Fruit fly (Drosophila melanogaster) whole organism, embryonic: Measurements from ENCODE around the gene hfp.

Experiments used
- Aef1 ChIP-seq: fragments of 200-800 bp; sonication (Bioruptor generic); IDR thresholded peaks from 3 replicates; pipeline ENCODE4 v1.3.6; 2022; ENCODE audit warnings: missing biosample characterization, missing genetic modification characterization
- CG1024 ChIP-seq: fragments of 200-800 bp; sonication (Bioruptor generic); IDR thresholded peaks from 2 replicates; pipeline ENCODE4 v1.3.6; 2022; ENCODE audit warnings: missing biosample characterization, missing genetic modification characterization
- CG10274 ChIP-seq: fragments of 200-800 bp; sonication (Bioruptor generic); optimal IDR thresholded peaks from 3 replicates; lab custom pipeline; 2017; ENCODE audit warnings: missing biosample characterization, mild to moderate bottlenecking, missing genetic modification characterization
- CG14667 ChIP-seq: fragments of 200-800 bp; sonication (Bioruptor generic); IDR thresholded peaks from 2 replicates; pipeline ENCODE4 v1.3.6; 2022; ENCODE audit warnings: missing biosample characterization, missing genetic modification characterization
- CG15269 ChIP-seq: fragments of 200-800 bp; sonication (Bioruptor generic); optimal IDR thresholded peaks from 2 replicates; lab custom pipeline; 2018; ENCODE audit warnings: missing biosample characterization, mild to moderate bottlenecking, missing genetic modification characterization, moderate library complexity
- CG1603 ChIP-seq: fragments of 200-800 bp; sonication (Bioruptor generic); optimal IDR thresholded peaks from 2 replicates; lab custom pipeline; 2019; ENCODE audit warnings: missing biosample characterization, mild to moderate bottlenecking, missing genetic modification characterization, moderate library complexity
- CG17328 ChIP-seq: fragments of 200-800 bp; sonication (Bioruptor generic); IDR thresholded peaks from 2 replicates; pipeline ENCODE4 v1.3.6; 2022; ENCODE audit warnings: missing biosample characterization, missing genetic modification characterization
- CG17568 ChIP-seq: fragments of 200-800 bp; sonication (Bioruptor generic); optimal IDR thresholded peaks from 2 replicates; lab custom pipeline; 2018; ENCODE audit warnings: missing biosample characterization, mild to moderate bottlenecking, missing genetic modification characterization, moderate library complexity
- CG18599 ChIP-seq: fragments of 200-800 bp; sonication (Bioruptor generic); optimal IDR thresholded peaks from 3 replicates; lab custom pipeline; 2017; ENCODE audit warnings: missing biosample characterization, missing genetic modification characterization, mild to moderate bottlenecking, moderate library complexity, missing genetic modification reagents
- CG2120 ChIP-seq: fragments of 200-800 bp; sonication (Bioruptor generic); optimal IDR thresholded peaks from 3 replicates; lab custom pipeline; 2016; ENCODE audit warnings: missing biosample characterization, missing genetic modification characterization
- CG31441 ChIP-seq: fragments of 200-800 bp; sonication (Bioruptor generic); IDR thresholded peaks from 2 replicates; pipeline ENCODE4 v1.3.6; 2022; ENCODE audit warnings: missing biosample characterization, missing genetic modification characterization
- CG34224 ChIP-seq: fragments of 200-800 bp; sonication (Bioruptor generic); IDR thresholded peaks from 3 replicates; pipeline ENCODE4 v1.3.6; 2022; ENCODE audit warnings: missing biosample characterization, missing genetic modification characterization; ENCODE audit not compliant: partially characterized antibody
- CG3847 ChIP-seq: fragments of 200-800 bp; sonication (Bioruptor generic); IDR thresholded peaks from 2 replicates; pipeline ENCODE4 v1.3.6; 2022; ENCODE audit warnings: missing biosample characterization, missing genetic modification characterization
- CG4617 ChIP-seq: fragments of 200-800 bp; sonication (Bioruptor generic); optimal IDR thresholded peaks from 3 replicates; lab custom pipeline; 2016; ENCODE audit warnings: missing biosample characterization, missing genetic modification characterization, borderline replicate concordance
- CG5180 ChIP-seq: fragments of 200-800 bp; sonication (Bioruptor generic); optimal IDR thresholded peaks from 3 replicates; lab custom pipeline; 2017; ENCODE audit warnings: missing biosample characterization, missing genetic modification characterization, mild to moderate bottlenecking, moderate library complexity, missing genetic modification reagents
- CG6654 ChIP-seq: fragments of 200-800 bp; sonication (Bioruptor generic); optimal IDR thresholded peaks from 2 replicates; lab custom pipeline; 2017; ENCODE audit warnings: missing biosample characterization, mild to moderate bottlenecking, missing genetic modification characterization
- CG7963 ChIP-seq: fragments of 200-800 bp; sonication (Bioruptor generic); IDR thresholded peaks from 3 replicates; pipeline ENCODE4 v1.3.6; 2022; ENCODE audit warnings: missing biosample characterization, missing genetic modification characterization; ENCODE audit not compliant: partially characterized antibody
- CTCF ChIP-seq: fragments of 200-800 bp; sonication (Bioruptor generic); optimal IDR thresholded peaks from 2 replicates; lab custom pipeline; 2017; ENCODE audit warnings: missing biosample characterization, mild to moderate bottlenecking, missing genetic modification characterization, moderate library complexity
- D ChIP-seq, 2 experiments: fragments of 200-800 bp in 1 of 2; fragments of >200 bp in 1 of 2; sonication (Bioruptor generic) in 1 of 2; optimal IDR thresholded peaks; 2 replicates in 1 of 2; 3 replicates in 1 of 2; lab custom pipeline; 2017; ENCODE audit warnings: mild to moderate bottlenecking in 1 of 2, missing biosample characterization in 1 of 2, missing genetic modification characterization in 1 of 2, missing genetic modification reagents in 1 of 2
- D19A ChIP-seq: fragments of 200-800 bp; optimal IDR thresholded peaks from 3 replicates; lab custom pipeline; 2019; ENCODE audit warnings: missing biosample characterization, mild to moderate bottlenecking, missing genetic modification characterization, moderate library complexity
- Doc3 ChIP-seq: fragments of 200-800 bp; sonication (Bioruptor generic); IDR thresholded peaks from 3 replicates; pipeline ENCODE4 v1.3.6; 2022; ENCODE audit warnings: missing biosample characterization, missing genetic modification characterization; ENCODE audit not compliant: partially characterized antibody
- Ets97D ChIP-seq: fragments of 200-800 bp; sonication (Bioruptor generic); optimal IDR thresholded peaks from 3 replicates; lab custom pipeline; 2016; ENCODE audit warnings: missing biosample characterization, missing genetic modification characterization
- Fer3 ChIP-seq: fragments of 200-800 bp; sonication (Bioruptor generic); optimal IDR thresholded peaks from 2 replicates; lab custom pipeline; 2018; ENCODE audit warnings: missing biosample characterization, mild to moderate bottlenecking, missing genetic modification characterization, moderate library complexity
- HLHmδ ChIP-seq: fragments of 200-800 bp; sonication (Bioruptor generic); optimal IDR thresholded peaks from 2 replicates; lab custom pipeline; 2018; ENCODE audit warnings: missing biosample characterization, mild to moderate bottlenecking, missing genetic modification characterization, moderate library complexity
- Kr ChIP-seq: fragments of 200-800 bp; sonication (Bioruptor generic); optimal IDR thresholded peaks from 2 replicates; lab custom pipeline; 2017; ENCODE audit warnings: missing biosample characterization, mild to moderate bottlenecking, missing genetic modification characterization
- Myb ChIP-seq: fragments of 200-800 bp; sonication (Bioruptor generic); optimal IDR thresholded peaks from 2 replicates; lab custom pipeline; 2016; ENCODE audit warnings: missing biosample characterization, missing genetic modification characterization
- Ptx1 ChIP-seq: fragments of 200-800 bp; sonication (Bioruptor generic); IDR thresholded peaks from 2 replicates; pipeline ENCODE4 v1.3.6; 2022; ENCODE audit warnings: missing biosample characterization, missing genetic modification characterization
- Xbp1 ChIP-seq: fragments of 200-800 bp; sonication (Bioruptor generic); optimal IDR thresholded peaks from 3 replicates; lab custom pipeline; 2016; ENCODE audit warnings: missing biosample characterization, mild to moderate bottlenecking, missing genetic modification characterization
- YL-1 ChIP-seq: fragments of 200-800 bp; sonication (Bioruptor generic); optimal IDR thresholded peaks from 3 replicates; lab custom pipeline; 2017; ENCODE audit warnings: missing biosample characterization, mild to moderate bottlenecking, missing genetic modification characterization
- ab ChIP-seq: fragments of 200-800 bp; sonication (Bioruptor generic); optimal IDR thresholded peaks from 2 replicates; lab custom pipeline; 2016; ENCODE audit warnings: missing biosample characterization, missing genetic modification characterization
- ase ChIP-seq: fragments of 200-800 bp; sonication (Bioruptor generic); IDR thresholded peaks from 3 replicates; pipeline ENCODE4 v1.3.6; 2022; ENCODE audit warnings: missing biosample characterization, missing genetic modification characterization
- btn ChIP-seq: fragments of 200-800 bp; sonication (Bioruptor generic); optimal IDR thresholded peaks from 2 replicates; lab custom pipeline; 2016; ENCODE audit warnings: missing biosample characterization, missing genetic modification characterization
- caup ChIP-seq: fragments of 200-800 bp; sonication (Bioruptor generic); optimal IDR thresholded peaks from 3 replicates; lab custom pipeline; 2017; ENCODE audit warnings: missing biosample characterization, mild to moderate bottlenecking, missing genetic modification characterization, moderate library complexity; ENCODE audit not compliant: severe bottlenecking
- crc ChIP-seq: fragments of 200-800 bp; sonication (Bioruptor generic); optimal IDR thresholded peaks from 2 replicates; lab custom pipeline; 2016; ENCODE audit warnings: missing biosample characterization, missing genetic modification characterization
- da ChIP-seq: fragments of 200-800 bp; sonication (Bioruptor generic); optimal IDR thresholded peaks from 2 replicates; lab custom pipeline; 2016; ENCODE audit warnings: missing biosample characterization, missing genetic modification characterization
- ems ChIP-seq: fragments of 200-800 bp; sonication (Bioruptor generic); optimal IDR thresholded peaks from 3 replicates; lab custom pipeline; 2016; ENCODE audit warnings: missing biosample characterization, missing genetic modification characterization
- gt ChIP-seq: fragments of 200-800 bp; sonication (Bioruptor generic); IDR thresholded peaks from 2 replicates; pipeline ENCODE4 v1.3.6; 2022; ENCODE audit warnings: missing biosample characterization, missing genetic modification characterization
- hkb ChIP-seq, 2 experiments: fragments of 200-800 bp in 1 of 2; fragments of >200 bp in 1 of 2; sonication (Bioruptor generic) in 1 of 2; IDR thresholded peaks in 1 of 2; optimal IDR thresholded peaks in 1 of 2; 2 replicates each; pipeline versions ENCODE4 v1.3.6 to Lab custom; 2017 to 2022; ENCODE audit warnings: missing biosample characterization in 1 of 2, missing genetic modification characterization in 1 of 2
- hth ChIP-seq: fragments of >200 bp; optimal IDR thresholded peaks from 2 replicates; lab custom pipeline; 2017; ENCODE audit warnings: inconsistent platforms
- kah ChIP-seq: fragments of 200-800 bp; sonication (Bioruptor generic); optimal IDR thresholded peaks from 2 replicates; lab custom pipeline; 2018; ENCODE audit warnings: missing biosample characterization, mild to moderate bottlenecking, missing genetic modification characterization
- nerfin-2 ChIP-seq: fragments of 200-800 bp; sonication (Bioruptor generic); IDR thresholded peaks from 2 replicates; pipeline ENCODE4 v1.3.6; 2022; ENCODE audit warnings: missing biosample characterization, missing genetic modification characterization; ENCODE audit not compliant: partially characterized antibody
- nom ChIP-seq: fragments of 200-800 bp; sonication (Bioruptor generic); optimal IDR thresholded peaks from 2 replicates; lab custom pipeline; 2017; ENCODE audit warnings: missing biosample characterization, missing genetic modification characterization, mild to moderate bottlenecking, moderate library complexity, missing genetic modification reagents
- ro ChIP-seq: fragments of 200-800 bp; sonication (Bioruptor generic); IDR thresholded peaks from 2 replicates; pipeline ENCODE4 v1.3.6; 2022; ENCODE audit warnings: missing biosample characterization, missing genetic modification characterization
- salm ChIP-seq: fragments of 200-800 bp; sonication (Bioruptor generic); optimal IDR thresholded peaks from 2 replicates; lab custom pipeline; 2018; ENCODE audit warnings: missing biosample characterization, mild to moderate bottlenecking, missing genetic modification characterization
- sim ChIP-seq: fragments of 200-800 bp; sonication (Bioruptor generic); IDR thresholded peaks from 2 replicates; pipeline ENCODE4 v1.3.6; 2022; ENCODE audit warnings: missing biosample characterization, missing genetic modification characterization
- sima ChIP-seq: fragments of 200-800 bp; sonication (Bioruptor generic); optimal IDR thresholded peaks from 2 replicates; lab custom pipeline; 2016; ENCODE audit warnings: missing biosample characterization, missing genetic modification characterization
- stwl ChIP-seq: fragments of 200-800 bp; sonication (Bioruptor generic); optimal IDR thresholded peaks from 3 replicates; lab custom pipeline; 2018; ENCODE audit warnings: missing biosample characterization, mild to moderate bottlenecking, missing genetic modification characterization, moderate library complexity
- wek ChIP-seq: fragments of 200-800 bp; sonication (Bioruptor generic); optimal IDR thresholded peaks from 3 replicates; lab custom pipeline; 2018; ENCODE audit warnings: missing biosample characterization, mild to moderate bottlenecking, missing genetic modification characterization, moderate library complexity

The hfp gene

DNA sequence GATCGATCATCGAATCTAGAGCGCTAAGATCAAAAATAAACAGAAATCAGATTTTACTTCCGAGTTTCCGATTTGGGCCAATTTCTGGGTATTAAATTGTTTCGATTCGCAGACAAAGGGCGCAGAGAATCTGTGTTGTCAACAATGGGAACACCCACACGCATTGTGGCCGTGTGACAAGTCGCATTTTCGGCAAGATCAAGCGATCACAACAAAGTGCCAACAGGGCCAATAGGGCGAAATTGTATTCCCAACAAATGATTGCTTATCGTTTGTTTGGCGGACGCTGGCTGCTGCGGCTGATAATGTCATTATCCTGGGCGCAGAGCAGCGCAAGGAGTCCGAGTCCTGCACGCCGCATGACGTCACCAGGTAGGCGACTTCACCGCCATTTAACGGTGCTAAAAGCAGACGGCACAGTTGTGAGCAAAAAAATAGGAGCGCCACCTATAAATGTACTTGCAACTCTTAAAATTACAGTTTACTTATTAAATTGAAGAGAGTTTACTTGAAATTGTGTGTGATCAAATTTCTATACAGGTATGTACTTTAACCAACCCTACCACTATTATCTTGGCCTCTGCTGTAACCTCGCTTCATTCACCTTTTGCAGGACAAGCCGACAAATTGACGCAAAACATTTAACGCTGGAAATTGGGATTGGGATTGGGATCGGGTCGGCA is 23.3 kb downstream of the hfp start (continued):
- TF ChIP-seq CG5180 (GFP tag; lab: Kevin White, UChicago) (no peak), Xbp1 (GFP tag; lab: Kevin White, UChicago) (peak; percentile 67), sima (GFP tag; lab: Kevin White, UChicago) (no peak), Ptx1 (peak; percentile 54; the same call in 1 of the 2 replicates), wek (GFP tag; lab: Kevin White, UChicago) (no peak), D19A (tag; lab: Kevin White, UChicago) (peak; percentile 19), HLHmδ (no peak), ro (GFP tag; lab: Robert Waterston, UW) (no peak), crc (GFP tag; lab: Kevin White, UChicago) (no peak), ab (GFP tag; lab: Kevin White, UChicago) (peak; percentile 14), hth (lab: Kevin White, UChicago) (no peak), CG10274 (GFP tag; lab: Kevin White, UChicago) (no peak), btn (GFP tag; lab: Kevin White, UChicago) (peak; percentile 4), caup (GFP tag; lab: Kevin White, UChicago) (peak; percentile 20), CG7963 (GFP tag; lab: Robert Waterston, UW) (no peak), nerfin-2 (GFP tag; lab: Robert Waterston, UW) (no peak), sim (GFP tag; lab: Robert Waterston, UW) (peak; percentile 84), CG17568 (GFP tag; lab: Kevin White, UChicago) (peak; percentile 23), CG1024 (GFP tag; lab: Robert Waterston, UW) (peak; percentile 60; the same call in 1 of the 2 replicates), D (optimal IDR thresholded peaks at IDR 0.05; lab: Kevin White, UChicago) (peak; percentile 97), D (GFP tag; optimal IDR thresholded peaks at IDR 0.05; lab: Kevin White, UChicago) (peak; percentile 44), CG1603 (tag; lab: Kevin White, UChicago) (peak; percentile 85), CG3847 (0 out of 2 replicates have a peak, but pooled peaks have one; percentile 21), stwl (tag; lab: Kevin White, UChicago) (no peak), CG31441 (GFP tag; lab: Robert Waterston, UW) (peak; percentile 67), CG2120 (GFP tag; lab: Kevin White, UChicago) (no peak), CTCF (GFP tag; lab: Kevin White, UChicago) (no peak), gt (GFP tag; lab: Robert Waterston, UW) (peak; percentile 70), Kr (GFP tag; lab: Kevin White, UChicago) (peak; percentile 83), nom (GFP tag; lab: Kevin White, UChicago) (no peak), YL-1 (GFP tag; lab: Kevin White, UChicago) (no peak), CG4617 (GFP tag; lab: Kevin White, UChicago) (peak; percentile 33), CG15269 (tag; lab: Kevin White, UChicago) (peak; percentile 25), CG17328 (GFP tag; lab: Robert Waterston, UW) (peak; percentile 89), kah (no peak), ems (no peak), Ets97D (GFP tag; lab: Kevin White, UChicago) (no peak), salm (tag; lab: Kevin White, UChicago) (peak; percentile 3), Aef1 (GFP tag; lab: Robert Waterston, UW) (peak; percentile 17; the same call in 1 of the 3 replicates), CG6654 (GFP tag; lab: Kevin White, UChicago) (no peak), CG18599 (GFP tag; lab: Kevin White, UChicago) (no peak), Doc3 (GFP tag; lab: Robert Waterston, UW) (no peak), ase (GFP tag; lab: Robert Waterston, UW) (peak; percentile 44; the same call in 1 of the 3 replicates), da (no peak), Fer3 (tag; lab: Kevin White, UChicago) (no peak), CG34224 (GFP tag; lab: Robert Waterston, UW) (no peak), hkb (optimal IDR thresholded peaks at IDR 0.05; lab: Kevin White, UChicago) (no peak), hkb (GFP tag; IDR thresholded peaks at IDR 0.05; lab: Robert Waterston, UW) (peak; percentile 76), CG14667 (GFP tag; lab: Robert Waterston, UW) (peak; percentile 70), Myb (peak; percentile 33)
